Worm (Caenorhabditis elegans) whole organism, young adult: ENCODE data around the gene srh-214.

Experiments
- B0261.1 ChIP-seq: sonication (generic microtip); optimal IDR thresholded peaks from 2 replicates; lab custom pipeline; 2016; ENCODE audit warnings: mild to moderate bottlenecking, missing genetic modification characterization, moderate library complexity, missing compliant biosample characterization
- B0336.3 ChIP-seq: fragments of 200-800 bp; sonication (Bioruptor generic); IDR thresholded peaks from 2 replicates; pipeline ENCODE4 v1.3.6; 2022; ENCODE audit warnings: missing genetic modification characterization, missing compliant biosample characterization
- D2030.7 ChIP-seq: fragments of 200-800 bp; sonication (Bioruptor generic); IDR thresholded peaks from 2 replicates; pipeline ENCODE4 v1.3.6; 2022; ENCODE audit warnings: missing genetic modification reagents, missing genetic modification characterization, missing compliant biosample characterization
- F55B11.4 ChIP-seq: sonication (generic microtip); optimal IDR thresholded peaks from 2 replicates; lab custom pipeline; 2016; ENCODE audit warnings: missing compliant biosample characterization, missing genetic modification characterization, borderline replicate concordance; ENCODE audit not compliant: insufficient read depth
- Y56A3A.18 ChIP-seq: fragments of 200-800 bp; sonication (Bioruptor generic); IDR thresholded peaks from 2 replicates; pipeline ENCODE4 v1.3.6; 2022; ENCODE audit warnings: missing genetic modification reagents, missing genetic modification characterization, missing compliant biosample characterization
- ama-1 ChIP-seq, 3 experiments: fragments of 150-350 bp in 1 of 3; sonication (generic microtip) in 2 of 3; optimal IDR thresholded peaks; 2 replicates each; lab custom pipeline; 2014 to 2018; ENCODE audit warnings: missing biosample characterization in 2 of 3, missing genetic modification characterization in 2 of 3, missing genetic modification reagents in 2 of 3
- lag-1 ChIP-seq: fragments of 200-800 bp; sonication (Bioruptor generic); IDR thresholded peaks from 2 replicates; pipeline ENCODE4 v1.3.6; 2022; ENCODE audit warnings: missing genetic modification reagents, missing genetic modification characterization, missing compliant biosample characterization
- madf-10 ChIP-seq: sonication (generic microtip); optimal IDR thresholded peaks from 2 replicates; lab custom pipeline; 2016; ENCODE audit warnings: mild to moderate bottlenecking, missing genetic modification characterization, missing compliant biosample characterization
- nhr-90 ChIP-seq: sonication (generic microtip); optimal IDR thresholded peaks from 2 replicates; lab custom pipeline; 2016; ENCODE audit warnings: missing genotype, mild to moderate bottlenecking, missing genetic modification characterization, missing compliant biosample characterization
- sdz-38 ChIP-seq: sonication (generic microtip); optimal IDR thresholded peaks from 2 replicates; lab custom pipeline; 2016; ENCODE audit warnings: missing genotype, missing genetic modification characterization, missing compliant biosample characterization
- unc-62 ChIP-seq: fragments of 150-350 bp; optimal IDR thresholded peaks from 2 replicates; lab custom pipeline; 2014; ENCODE audit warnings: missing biosample characterization, missing genetic modification reagents, missing genetic modification characterization
- zfh-2 ChIP-seq: fragments of 200-800 bp; sonication (Bioruptor generic); conservative IDR thresholded peaks from 2 replicates; pipeline ENCODE4 v1.3.6; 2022; ENCODE audit warnings: missing genetic modification reagents, missing genetic modification characterization, missing compliant biosample characterization

DNA sequence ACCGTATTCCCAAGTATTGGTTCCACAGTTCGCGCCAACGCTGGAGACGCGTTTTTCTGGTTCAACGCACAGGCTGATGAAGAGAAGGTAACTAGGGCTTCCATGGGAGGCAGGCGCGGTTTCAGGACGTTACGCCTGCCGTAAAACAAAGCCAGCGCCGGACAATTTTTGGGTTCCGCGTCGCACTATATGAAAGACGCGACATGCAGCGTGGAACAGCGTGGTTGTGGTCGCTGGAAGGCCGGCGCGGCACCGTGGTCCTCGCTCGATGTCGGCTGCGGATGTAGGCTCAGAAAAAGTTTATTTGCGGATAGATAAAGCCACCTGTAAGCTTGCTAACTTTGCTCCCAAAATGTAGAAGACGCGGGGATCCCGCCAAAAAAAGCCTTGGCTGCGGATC lies 8.9 kb upstream of the srh-214 start:
- TF ChIP-seq ama-1 (optimal IDR thresholded peaks at IDR 0.05; lab: Kevin White, UChicago) (no peak), ama-1 (GFP tag; optimal IDR thresholded peaks at IDR 0.05; lab: Kevin White, UChicago) (no peak), unc-62 (GFP tag; lab: Kevin White, UChicago) (no peak), D2030.7 (no peak), F55B11.4 (no peak), madf-10 (tag; lab: Kevin White, UChicago) (no peak), nhr-90 (tag; lab: Kevin White, UChicago) (no peak), Y56A3A.18 (GFP tag; lab: Robert Waterston, UW) (no peak), B0261.1 (no peak), zfh-2 (GFP tag; lab: Robert Waterston, UW) (peak; percentile 68), sdz-38 (tag; lab: Kevin White, UChicago) (no peak), lag-1 (GFP tag; lab: Robert Waterston, UW) (no peak), B0336.3 (GFP tag; lab: Robert Waterston, UW) (no peak)
